Worm (Caenorhabditis elegans): ENCODE results near the gene cutl-4.

cutl-4 gene

ce11 chrV:17684857-17685256, 54.8 kb downstream of the cutl-4 start, which contains the start of the genes F59A1.16 and F59A1.6:
F59A1.16 (minus strand) TSS chrV:17684957.
F59A1.6 (plus strand) TSS chrV:17685141.
- TF ChIP-seq sea-2 (GFP tag; IDR thresholded peaks at IDR 0.05) (no peak), nfya-1 (tag; optimal IDR thresholded peaks at IDR 0.05; ENCODE audit: borderline replicate concordance, insufficient read depth) (no peak), nfyb-1 (GFP tag; IDR thresholded peaks at IDR 0.05) (no peak), hmg-1.2 (GFP tag; IDR thresholded peaks at IDR 0.05) (no peak), Y53G8AR.9 (GFP tag; conservative IDR thresholded peaks at IDR 0.05) (no peak), rpc-1 (optimal IDR thresholded peaks at IDR 0.05) (no peak), rpc-1 (tag; optimal IDR thresholded peaks at IDR 0.05) (no peak), repo-1 (tag; optimal IDR thresholded peaks at IDR 0.05) (no peak), aptf-2 (GFP tag; conservative IDR thresholded peaks at IDR 0.05) (no peak), Y53F4B.3 (GFP tag; IDR thresholded peaks at IDR 0.05) (no peak), rcor-1 (GFP tag; IDR thresholded peaks at IDR 0.05) (no peak), K11D2.4 (GFP tag; IDR thresholded peaks at IDR 0.05) (no peak), lin-40 (tag; optimal IDR thresholded peaks at IDR 0.05) (no peak), attf-5 (GFP tag; optimal IDR thresholded peaks at IDR 0.05) (no peak), F37B4.10 (GFP tag; IDR thresholded peaks at IDR 0.05) (no peak), chd-7 (tag; optimal IDR thresholded peaks at IDR 0.05) (no peak), lsl-1 (GFP tag; optimal IDR thresholded peaks at IDR 0.05) (no peak), ztf-6 (GFP tag; IDR thresholded peaks at IDR 0.05) (no peak), lin-26 (GFP tag; IDR thresholded peaks at IDR 0.05) (no peak)

DNA sequence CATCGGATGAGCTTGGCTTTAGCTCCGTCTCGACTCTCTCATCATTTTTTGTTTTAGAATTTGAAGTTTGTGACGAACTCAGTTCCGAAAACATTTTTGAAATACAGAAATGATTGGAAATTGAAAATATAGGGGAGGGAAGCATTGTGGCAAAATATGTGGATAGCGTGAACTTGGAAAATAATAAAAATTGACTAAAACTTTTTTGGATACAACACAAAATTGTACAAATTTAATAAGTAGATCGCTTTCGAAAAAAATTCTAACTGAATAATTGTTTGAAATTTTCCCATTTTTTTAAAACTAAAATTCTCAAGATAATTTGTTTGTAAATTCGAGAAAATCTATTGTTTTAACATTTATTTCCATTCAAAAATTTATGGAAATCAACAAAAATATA, 55.9 kb downstream of the cutl-4 start, which contains the start of gene F59A1.15:
TSS of gene F59A1.15 (minus strand) at position 101 of the 400 bp plus-strand sequence.
- TF ChIP-seq egl-18 (GFP tag; IDR thresholded peaks at IDR 0.05): no peak
- no peak for TF ChIP-seq tbx-9 (tag; optimal IDR thresholded peaks at IDR 0.05; ENCODE audit: borderline replicate concordance)
- no peak for TF ChIP-seq F52B5.7 (tag; optimal IDR thresholded peaks at IDR 0.05)
- TF ChIP-seq lag-1 (GFP tag; IDR thresholded peaks at IDR 0.05): no peak
- no peak for TF ChIP-seq nfya-1 (tag; optimal IDR thresholded peaks at IDR 0.05; ENCODE audit: borderline replicate concordance, insufficient read depth)
- TF ChIP-seq sptf-2 (GFP tag; optimal IDR thresholded peaks at IDR 0.05): no peak
- TF ChIP-seq dox-1 (GFP tag; IDR thresholded peaks at IDR 0.05): no peak
- TF ChIP-seq F39B2.1 (GFP tag; IDR thresholded peaks at IDR 0.05): no peak
- no peak for TF ChIP-seq mcd-1 (GFP tag; IDR thresholded peaks at IDR 0.05)
- TF ChIP-seq cebp-2 (GFP tag; IDR thresholded peaks at IDR 0.05): no peak
- no peak for TF ChIP-seq rec-8 (tag; optimal IDR thresholded peaks at IDR 0.05)

All from whole organism, young adult.